Worm (Caenorhabditis elegans) whole organism, midembryonic: Measurements from ENCODE around the gene eef-1B.2.

Experiments
- cog-1 ChIP-seq: sonication (generic microtip); optimal IDR thresholded peaks from 2 replicates; lab custom pipeline; 2016; ENCODE audit warnings: missing genetic modification characterization, missing compliant biosample characterization
- flt-1 ChIP-seq: fragments of 200-800 bp; sonication (Bioruptor generic); IDR thresholded peaks from 2 replicates; pipeline ENCODE4 v1.3.6; 2022; ENCODE audit warnings: missing genetic modification characterization, missing compliant biosample characterization
- ref-1 ChIP-seq: fragments of 200-800 bp; sonication (Bioruptor generic); conservative IDR thresholded peaks from 2 replicates; pipeline ENCODE4 v1.3.6; 2022; ENCODE audit warnings: missing genetic modification reagents, missing genetic modification characterization, missing compliant biosample characterization
- ztf-23 ChIP-seq: fragments of 200-800 bp; sonication (Bioruptor generic); IDR thresholded peaks from 2 replicates; pipeline ENCODE4 v1.3.6; 2022; ENCODE audit warnings: missing genetic modification reagents, missing genetic modification characterization, missing compliant biosample characterization

DNA sequence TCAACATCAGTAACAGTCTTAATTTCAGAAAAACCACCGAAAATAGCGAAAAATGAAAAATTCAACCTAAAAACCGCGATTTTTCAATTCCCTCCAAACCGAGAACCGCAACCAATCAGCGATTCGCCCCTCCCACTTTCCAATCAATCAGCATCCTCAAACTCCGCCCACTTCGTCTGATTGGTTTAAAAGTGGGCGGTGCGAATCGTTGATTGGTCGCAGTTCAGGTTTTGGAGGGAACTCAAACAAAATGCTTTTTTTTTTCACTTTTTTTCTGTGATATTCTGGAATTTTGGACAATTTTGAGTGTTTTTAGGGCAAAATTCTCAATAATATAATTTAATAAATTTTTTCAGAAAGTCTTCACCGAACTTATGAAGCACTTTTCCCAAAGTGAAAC, 9.2 kb upstream of the eef-1B.2 start:
- TF ChIP-seq ref-1 (no peak), cog-1 (no peak), ztf-23 (GFP tag; lab: Robert Waterston, UW) (no peak), flt-1 (GFP tag; lab: Robert Waterston, UW) (no peak)
